Fruit fly (Drosophila melanogaster) whole organism: ENCODE results near the gene wus.

Source experiments
- CG8478 ChIP-seq: fragments of >200 bp; optimal IDR thresholded peaks from 2 replicates; lab custom pipeline; 2018; ENCODE audit warnings: inconsistent platforms
- Dll ChIP-seq: fragments of >200 bp; optimal IDR thresholded peaks from 2 replicates; lab custom pipeline; 2017
- EcR ChIP-seq, 2 experiments: fragments of >200 bp; optimal IDR thresholded peaks; 2 replicates each; lab custom pipeline; 2017; ENCODE audit warnings: missing biosample characterization in 2 of 2, missing genetic modification characterization in 2 of 2, missing genetic modification reagents in 2 of 2
- pan ChIP-seq: fragments of >200 bp; optimal IDR thresholded peaks from 2 replicates; lab custom pipeline; 2017
- psq ChIP-seq: fragments of >200 bp; optimal IDR thresholded peaks from 2 replicates; lab custom pipeline; 2017
- usp ChIP-seq: fragments of >200 bp; optimal IDR thresholded peaks from 2 replicates; lab custom pipeline; 2017; ENCODE audit warnings: missing biosample characterization, missing genetic modification characterization, mixed read lengths

The wus gene

dm6 chrX:16897087-16897486 lies 43.6 kb downstream of the wus start, which contains the start of gene CG33252:
Gene CG33252 (minus strand): TSS chrX:16897187.
- no peak for TF ChIP-seq EcR (GFP tag; optimal IDR thresholded peaks at IDR 0.05; lab: Kevin White, UChicago)
- TF ChIP-seq Dll (lab: Kevin White, UChicago) = no peak
- TF ChIP-seq usp (GFP tag; lab: Kevin White, UChicago) = no peak
- TF ChIP-seq pan = no peak

dm6 chrX:16893034-16893433 lies 47.6 kb downstream of the wus start:
- TF ChIP-seq pan (no peak), EcR (GFP tag; optimal IDR thresholded peaks at IDR 0.05; lab: Kevin White, UChicago) (no peak), CG8478 (lab: Kevin White, UChicago) (no peak), Dll (lab: Kevin White, UChicago) (no peak), psq (lab: Kevin White, UChicago) (no peak), usp (GFP tag; lab: Kevin White, UChicago) (no peak)

dm6 chrX:16890599-16890998 lies 50.1 kb downstream of the wus start:
- TF ChIP-seq Dll (lab: Kevin White, UChicago) (no peak), CG8478 (lab: Kevin White, UChicago) (no peak), EcR (GFP tag; optimal IDR thresholded peaks at IDR 0.05; lab: Kevin White, UChicago) (no peak), usp (GFP tag; lab: Kevin White, UChicago) (no peak), psq (lab: Kevin White, UChicago) (no peak)

- TF ChIP-seq CG8478 (lab: Kevin White, UChicago) (no peak), pan (no peak), Dll (lab: Kevin White, UChicago) (no peak), usp (GFP tag; lab: Kevin White, UChicago) (no peak), EcR (GFP tag; optimal IDR thresholded peaks at IDR 0.05; lab: Kevin White, UChicago) (no peak), psq (lab: Kevin White, UChicago) (no peak)
Observed at dm6 chrX:16889510-16889909, 51.2 kb downstream of the wus start, which contains the start of gene CG13002. Gene CG13002 (plus strand): TSS chrX:16889810.
